Fruit fly (Drosophila melanogaster) whole organism, embryonic: ENCODE measurements around the gene Muc14A.
A peak's percentile ranks its signal among the peaks of the same experiment; 100 is the strongest.

Source experiments
- Asciz ChIP-seq: fragments of 200-800 bp; sonication (Bioruptor generic); optimal IDR thresholded peaks from 2 replicates; lab custom pipeline; 2017; ENCODE audit warnings: missing biosample characterization, mild to moderate bottlenecking, missing genetic modification characterization, missing genetic modification reagents
- Bgb ChIP-seq: fragments of 200-800 bp; sonication (Bioruptor generic); IDR thresholded peaks from 2 replicates; pipeline ENCODE4 v1.3.6; 2022; ENCODE audit warnings: missing biosample characterization, missing genetic modification characterization; ENCODE audit not compliant: partially characterized antibody
- BtbVII ChIP-seq: fragments of 200-800 bp; sonication (Bioruptor generic); optimal IDR thresholded peaks from 3 replicates; lab custom pipeline; 2017; ENCODE audit warnings: missing biosample characterization, mild to moderate bottlenecking, missing genetic modification characterization
- Bteb2 ChIP-seq: fragments of 200-800 bp; sonication (Bioruptor generic); optimal IDR thresholded peaks from 2 replicates; lab custom pipeline; 2016; ENCODE audit warnings: missing biosample characterization, missing genetic modification characterization
- CG11085 ChIP-seq: fragments of 200-800 bp; sonication (Bioruptor generic); IDR thresholded peaks from 2 replicates; pipeline ENCODE4 v1.3.6; 2022; ENCODE audit warnings: missing biosample characterization, missing genetic modification characterization
- CG11093 ChIP-seq: fragments of 200-800 bp; sonication (Bioruptor generic); IDR thresholded peaks from 3 replicates; pipeline ENCODE4 v1.3.6; 2022; ENCODE audit warnings: missing biosample characterization, missing genetic modification characterization
- CG11560 ChIP-seq: fragments of 200-800 bp; sonication (Bioruptor generic); IDR thresholded peaks from 3 replicates; pipeline ENCODE4 v1.3.6; 2022; ENCODE audit warnings: missing biosample characterization, missing genetic modification characterization
- CG11695 ChIP-seq: fragments of 200-800 bp; sonication (Bioruptor generic); IDR thresholded peaks from 3 replicates; pipeline ENCODE4 v1.3.6; 2022; ENCODE audit warnings: missing biosample characterization, missing genetic modification characterization
- CG12659 ChIP-seq: fragments of 200-800 bp; sonication (Bioruptor generic); optimal IDR thresholded peaks from 3 replicates; lab custom pipeline; 2017; ENCODE audit warnings: mild to moderate bottlenecking, missing biosample characterization, missing genetic modification reagents, missing genetic modification characterization
- CG12744 ChIP-seq: fragments of 200-800 bp; sonication (Bioruptor generic); optimal IDR thresholded peaks from 2 replicates; lab custom pipeline; 2016; ENCODE audit warnings: missing biosample characterization, missing genetic modification characterization
- CG13624 ChIP-seq: fragments of 200-800 bp; sonication (Bioruptor generic); optimal IDR thresholded peaks from 2 replicates; lab custom pipeline; 2016; ENCODE audit warnings: missing biosample characterization, missing genetic modification characterization
- CG16863 ChIP-seq: fragments of 200-800 bp; sonication (Bioruptor generic); optimal IDR thresholded peaks from 3 replicates; lab custom pipeline; 2016; ENCODE audit warnings: missing biosample characterization, missing genetic modification characterization
- CG17361 ChIP-seq: fragments of 200-800 bp; sonication (Bioruptor generic); IDR thresholded peaks from 3 replicates; pipeline ENCODE4 v1.3.6; 2022; ENCODE audit warnings: missing biosample characterization, missing genetic modification characterization
- CG17385 ChIP-seq: fragments of 200-800 bp; sonication (Bioruptor generic); optimal IDR thresholded peaks from 3 replicates; lab custom pipeline; 2018; ENCODE audit warnings: missing biosample characterization, mild to moderate bottlenecking, missing genetic modification characterization
- CG17568 ChIP-seq: fragments of 200-800 bp; sonication (Bioruptor generic); optimal IDR thresholded peaks from 2 replicates; lab custom pipeline; 2018; ENCODE audit warnings: missing biosample characterization, mild to moderate bottlenecking, missing genetic modification characterization, moderate library complexity
- CG2129 ChIP-seq: fragments of 200-800 bp; sonication (Bioruptor generic); IDR thresholded peaks from 2 replicates; pipeline ENCODE4 v1.3.6; 2022; ENCODE audit warnings: missing biosample characterization, missing genetic modification characterization; ENCODE audit not compliant: partially characterized antibody
- CG31441 ChIP-seq: fragments of 200-800 bp; sonication (Bioruptor generic); IDR thresholded peaks from 2 replicates; pipeline ENCODE4 v1.3.6; 2022; ENCODE audit warnings: missing biosample characterization, missing genetic modification characterization
- CG4424 ChIP-seq: fragments of 200-800 bp; sonication (Bioruptor generic); optimal IDR thresholded peaks from 3 replicates; lab custom pipeline; 2016; ENCODE audit warnings: missing biosample characterization, missing genetic modification characterization
- CG6683 ChIP-seq: fragments of 200-800 bp; sonication (Bioruptor generic); optimal IDR thresholded peaks from 2 replicates; lab custom pipeline; 2017; ENCODE audit warnings: missing biosample characterization, mild to moderate bottlenecking, missing genetic modification characterization, missing genetic modification reagents
- CG6813 ChIP-seq: fragments of 200-800 bp; sonication (Bioruptor generic); optimal IDR thresholded peaks from 2 replicates; lab custom pipeline; 2017; ENCODE audit warnings: missing biosample characterization, missing genetic modification characterization, mild to moderate bottlenecking, moderate library complexity, missing genetic modification reagents
- CG7271 ChIP-seq: fragments of 200-800 bp; sonication (Bioruptor generic); optimal IDR thresholded peaks from 2 replicates; lab custom pipeline; 2018; ENCODE audit warnings: missing biosample characterization, mild to moderate bottlenecking, missing genetic modification characterization, moderate library complexity
- CG8388 ChIP-seq: fragments of 200-800 bp; sonication (Bioruptor generic); optimal IDR thresholded peaks from 2 replicates; lab custom pipeline; 2019; ENCODE audit warnings: missing biosample characterization, mild to moderate bottlenecking, missing genetic modification characterization, moderate library complexity
- CG9876 ChIP-seq: fragments of 200-800 bp; sonication (Bioruptor generic); optimal IDR thresholded peaks from 2 replicates; lab custom pipeline; 2016; ENCODE audit warnings: missing biosample characterization, missing genetic modification characterization
- Dip3 ChIP-seq: fragments of 200-800 bp; sonication (Bioruptor generic); optimal IDR thresholded peaks from 3 replicates; lab custom pipeline; 2016; ENCODE audit warnings: missing biosample characterization, missing genetic modification characterization
- Doc2 ChIP-seq: fragments of 200-800 bp; sonication (Bioruptor generic); IDR thresholded peaks from 2 replicates; pipeline ENCODE4 v1.3.6; 2022; ENCODE audit warnings: missing biosample characterization, missing genetic modification characterization
- Dp ChIP-seq: fragments of 200-800 bp; sonication (Bioruptor generic); optimal IDR thresholded peaks from 2 replicates; lab custom pipeline; 2018; ENCODE audit warnings: missing biosample characterization, mild to moderate bottlenecking, missing genetic modification characterization, moderate library complexity
- ERR ChIP-seq: fragments of 200-800 bp; sonication (Bioruptor generic); optimal IDR thresholded peaks from 2 replicates; lab custom pipeline; 2016; ENCODE audit warnings: missing biosample characterization, missing genetic modification characterization
- Eip74EF ChIP-seq, 2 experiments: fragments of 200-800 bp in 1 of 2; fragments of >200 bp in 1 of 2; sonication (Bioruptor generic) in 1 of 2; optimal IDR thresholded peaks; 2 replicates each; lab custom pipeline; 2017 to 2019; ENCODE audit warnings: missing biosample characterization in 2 of 2, missing genetic modification characterization in 2 of 2, mild to moderate bottlenecking in 1 of 2, moderate library complexity in 1 of 2
- Fer3 ChIP-seq: fragments of 200-800 bp; sonication (Bioruptor generic); optimal IDR thresholded peaks from 2 replicates; lab custom pipeline; 2018; ENCODE audit warnings: missing biosample characterization, mild to moderate bottlenecking, missing genetic modification characterization, moderate library complexity
- Gsc ChIP-seq: fragments of 200-800 bp; sonication (Bioruptor generic); IDR thresholded peaks from 2 replicates; pipeline ENCODE4 v1.3.6; 2022; ENCODE audit warnings: missing biosample characterization, missing genetic modification characterization
- HLH4C ChIP-seq: fragments of 200-800 bp; sonication (Bioruptor generic); IDR thresholded peaks from 3 replicates; pipeline ENCODE4 v1.3.6; 2022; ENCODE audit warnings: missing biosample characterization, missing genetic modification characterization; ENCODE audit not compliant: partially characterized antibody
- NfI ChIP-seq: fragments of 200-800 bp; sonication (Bioruptor generic); optimal IDR thresholded peaks from 3 replicates; lab custom pipeline; 2018; ENCODE audit warnings: missing biosample characterization, mild to moderate bottlenecking, missing genetic modification characterization, moderate library complexity
- Sox102F ChIP-seq: fragments of 200-800 bp; sonication (Bioruptor generic); optimal IDR thresholded peaks from 2 replicates; lab custom pipeline; 2018; ENCODE audit warnings: missing biosample characterization, mild to moderate bottlenecking, missing genetic modification characterization, moderate library complexity
- Taf1 ChIP-seq: fragments of 200-800 bp; sonication (Bioruptor generic); IDR thresholded peaks from 2 replicates; pipeline ENCODE4 v1.3.6; 2022; ENCODE audit warnings: missing biosample characterization, missing genetic modification characterization
- aop ChIP-seq: fragments of 200-800 bp; sonication (Bioruptor generic); IDR thresholded peaks from 2 replicates; pipeline ENCODE4 v1.3.6; 2022; ENCODE audit warnings: missing biosample characterization, missing genetic modification characterization
- bigmax ChIP-seq: fragments of 200-800 bp; sonication (Bioruptor generic); optimal IDR thresholded peaks from 2 replicates; lab custom pipeline; 2018; ENCODE audit warnings: missing biosample characterization, mild to moderate bottlenecking, missing genetic modification characterization
- cwo ChIP-seq: fragments of 200-800 bp; sonication (Bioruptor generic); optimal IDR thresholded peaks from 3 replicates; lab custom pipeline; 2017; ENCODE audit warnings: missing biosample characterization, missing genetic modification characterization, mild to moderate bottlenecking, moderate library complexity, missing genetic modification reagents
- knrl ChIP-seq: fragments of 200-800 bp; sonication (Bioruptor generic); IDR thresholded peaks from 3 replicates; pipeline ENCODE4 v1.3.6; 2022; ENCODE audit warnings: missing biosample characterization, missing genetic modification characterization; ENCODE audit not compliant: partially characterized antibody
- mirr ChIP-seq: fragments of 200-800 bp; sonication (Bioruptor generic); optimal IDR thresholded peaks from 3 replicates; lab custom pipeline; 2018; ENCODE audit warnings: missing biosample characterization, mild to moderate bottlenecking, missing genetic modification characterization
- nerfin-2 ChIP-seq: fragments of 200-800 bp; sonication (Bioruptor generic); IDR thresholded peaks from 2 replicates; pipeline ENCODE4 v1.3.6; 2022; ENCODE audit warnings: missing biosample characterization, missing genetic modification characterization; ENCODE audit not compliant: partially characterized antibody
- nmo ChIP-seq: fragments of 200-800 bp; sonication (Bioruptor generic); optimal IDR thresholded peaks from 2 replicates; lab custom pipeline; 2018; ENCODE audit warnings: missing biosample characterization, mild to moderate bottlenecking, missing genetic modification characterization, moderate library complexity
- otp ChIP-seq: fragments of 200-800 bp; sonication (Bioruptor generic); IDR thresholded peaks from 3 replicates; pipeline ENCODE4, ENCODE4 v1.3.6; 2022; ENCODE audit warnings: missing biosample characterization, missing genetic modification characterization
- sd ChIP-seq: fragments of 200-800 bp; sonication (Bioruptor generic); optimal IDR thresholded peaks from 3 replicates; lab custom pipeline; 2018; ENCODE audit warnings: missing biosample characterization, mild to moderate bottlenecking, missing genetic modification characterization, moderate library complexity
- ssp ChIP-seq: fragments of 200-800 bp; sonication (Bioruptor generic); IDR thresholded peaks from 2 replicates; pipeline ENCODE4 v1.3.6; 2022; ENCODE audit warnings: missing biosample characterization, missing genetic modification characterization
- sug ChIP-seq: fragments of 200-800 bp; optimal IDR thresholded peaks from 2 replicates; lab custom pipeline; 2019; ENCODE audit warnings: missing biosample characterization, mild to moderate bottlenecking, missing genetic modification characterization, moderate library complexity
- tio ChIP-seq: fragments of 200-800 bp; sonication (Bioruptor generic); optimal IDR thresholded peaks from 2 replicates; lab custom pipeline; 2017; ENCODE audit warnings: missing biosample characterization, missing genetic modification characterization, inconsistent platforms
- zf30C ChIP-seq: fragments of 200-800 bp; sonication (Bioruptor generic); optimal IDR thresholded peaks from 3 replicates; lab custom pipeline; 2018; ENCODE audit warnings: missing biosample characterization, mild to moderate bottlenecking, missing genetic modification characterization

The Muc14A gene

DNA sequence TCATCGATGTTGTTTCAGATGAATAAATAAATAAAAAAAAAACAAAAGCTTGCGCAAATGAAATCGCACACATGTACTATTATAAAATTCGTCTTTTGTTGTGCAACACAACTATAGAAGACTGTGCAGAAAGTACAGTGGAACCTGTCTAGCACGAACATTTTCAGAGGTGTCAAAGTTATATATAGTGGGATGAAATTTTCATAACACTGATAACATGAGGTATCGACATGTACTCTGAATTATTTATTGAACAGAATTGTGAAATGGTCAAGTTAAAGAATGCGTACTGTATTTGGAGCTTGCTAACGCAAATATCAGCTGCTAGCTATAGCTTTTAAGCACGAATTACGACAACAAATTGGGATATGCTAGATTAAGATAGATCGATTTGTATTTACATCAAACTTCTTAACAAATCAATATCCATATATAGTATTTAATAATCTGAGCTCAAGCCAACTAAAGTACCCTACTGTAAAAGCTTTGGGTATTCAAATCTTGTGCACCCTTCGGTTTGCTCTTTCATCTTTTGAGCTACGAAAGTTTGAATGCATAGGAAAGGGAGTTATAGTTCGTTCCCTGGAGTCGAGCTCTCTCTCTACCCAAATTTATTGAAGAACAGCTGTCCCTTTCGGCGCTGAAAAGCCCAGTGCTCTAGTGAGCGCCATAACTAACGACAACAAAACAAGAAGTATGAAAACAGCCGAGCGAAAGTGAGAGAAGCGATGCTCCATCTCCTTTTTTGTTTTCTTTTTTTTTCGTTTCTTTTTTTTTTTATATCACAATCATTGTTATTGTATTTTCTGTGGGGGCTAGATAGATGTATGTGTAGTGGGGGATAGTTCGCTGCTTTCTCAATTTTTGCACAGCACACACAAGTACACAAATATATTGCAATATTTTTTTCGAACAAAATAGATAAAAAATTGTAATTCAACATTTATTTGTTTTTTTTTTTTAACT is 81.5 kb downstream of the Muc14A start (continued):
- TF ChIP-seq CG7271 (tag; lab: Kevin White, UChicago): no peak
- TF ChIP-seq CG11085 (GFP tag; lab: Robert Waterston, UW): peak; percentile 85
- peak; percentile 90 for TF ChIP-seq CG12659 (GFP tag; lab: Kevin White, UChicago)
- TF ChIP-seq Fer3: peak; percentile 95
- peak; percentile 87 for TF ChIP-seq CG11695
- TF ChIP-seq ssp (GFP tag; lab: Robert Waterston, UW): peak; percentile 79
- no peak for TF ChIP-seq bigmax (GFP tag; lab: Kevin White, UChicago)
- TF ChIP-seq CG11560: peak; percentile 71
- peak; percentile 90 for TF ChIP-seq CG17385 (GFP tag; lab: Kevin White, UChicago)
- peak; percentile 85 for TF ChIP-seq cwo (GFP tag; lab: Kevin White, UChicago)
- TF ChIP-seq knrl (GFP tag; lab: Robert Waterston, UW): no peak
- TF ChIP-seq CG8388: peak; percentile 78
- no peak for TF ChIP-seq Gsc (GFP tag; lab: Robert Waterston, UW)
- peak; percentile 67 for TF ChIP-seq CG9876 (GFP tag; lab: Kevin White, UChicago)
- TF ChIP-seq sd: peak; percentile 44
- TF ChIP-seq Bgb (GFP tag; lab: Robert Waterston, UW): no peak
- peak; percentile 82 for TF ChIP-seq CG6813 (GFP tag; lab: Kevin White, UChicago)
- TF ChIP-seq CG17568 (GFP tag; lab: Kevin White, UChicago): peak; percentile 85
- TF ChIP-seq Asciz: peak; percentile 74
- TF ChIP-seq NfI: peak; percentile 93
- TF ChIP-seq aop (GFP tag; lab: Robert Waterston, UW): peak; percentile 73; the same call in 1 of the 2 replicates
- peak; percentile 75 for TF ChIP-seq CG6683 (GFP tag; lab: Kevin White, UChicago)
- peak; percentile 92 for TF ChIP-seq Dip3 (GFP tag; lab: Kevin White, UChicago)
- TF ChIP-seq tio: peak; percentile 85
- TF ChIP-seq sug (tag; lab: Kevin White, UChicago): peak; percentile 89
- no peak for TF ChIP-seq HLH4C (GFP tag; lab: Robert Waterston, UW)
- peak; percentile 78 for TF ChIP-seq Bteb2
- peak; percentile 83 for TF ChIP-seq CG11093 (GFP tag; lab: Robert Waterston, UW)
- no peak; the same call in 1 of the 2 replicates for TF ChIP-seq Doc2 (GFP tag; lab: Robert Waterston, UW)
- TF ChIP-seq CG2129 (GFP tag; lab: Robert Waterston, UW): no peak
- TF ChIP-seq CG4424 (GFP tag; lab: Kevin White, UChicago): peak; percentile 87
- TF ChIP-seq BtbVII: peak; percentile 88
- peak; percentile 90 for TF ChIP-seq Sox102F (GFP tag; lab: Kevin White, UChicago)
- TF ChIP-seq CG17361 (GFP tag; lab: Robert Waterston, UW): peak; percentile 85
- peak; percentile 80 for TF ChIP-seq CG31441 (GFP tag; lab: Robert Waterston, UW)
- peak in 1 of 2 experiments; percentile 78 for TF ChIP-seq Eip74EF (GFP tag; optimal IDR thresholded peaks at IDR 0.05; lab: Kevin White, UChicago)
- peak; percentile 71 for TF ChIP-seq ERR (GFP tag; lab: Kevin White, UChicago)
- TF ChIP-seq otp (GFP tag; lab: Robert Waterston, UW): peak; percentile 86
- no peak for TF ChIP-seq Dp
- TF ChIP-seq mirr (GFP tag; lab: Kevin White, UChicago): peak; percentile 97
- TF ChIP-seq Taf1 (GFP tag; lab: Robert Waterston, UW): peak; percentile 79
- no peak for TF ChIP-seq zf30C (GFP tag; lab: Kevin White, UChicago)
- peak; percentile 90 for TF ChIP-seq CG13624
- no peak for TF ChIP-seq nerfin-2 (GFP tag; lab: Robert Waterston, UW)
- peak; percentile 83 for TF ChIP-seq CG16863 (GFP tag; lab: Kevin White, UChicago)
- TF ChIP-seq nmo (GFP tag; lab: Kevin White, UChicago): peak; percentile 87
- TF ChIP-seq CG12744 (GFP tag; lab: Kevin White, UChicago): peak; percentile 88
